Worm (Caenorhabditis elegans): Measurements from ENCODE around the gene byn-1.

byn-1 gene

DNA sequence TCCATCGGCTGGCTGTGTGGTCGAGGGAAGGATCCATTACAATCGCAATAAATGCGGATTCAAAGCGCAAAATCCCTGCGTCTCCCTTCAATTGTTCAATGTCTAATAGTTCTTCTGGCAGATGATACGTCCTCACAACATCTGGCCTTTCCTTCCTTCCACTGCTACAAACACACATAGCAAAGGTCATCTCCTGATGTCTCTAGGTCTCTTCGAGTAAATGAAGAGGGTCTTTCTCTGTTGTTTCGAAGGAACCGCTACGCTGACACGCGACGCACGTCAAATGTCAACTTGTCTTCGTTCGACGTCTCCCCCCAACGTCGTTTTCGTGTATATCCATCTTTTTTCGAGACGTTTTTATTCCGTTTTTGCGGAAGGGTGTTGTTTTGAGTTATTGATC lies 47.1 kb downstream of the byn-1 start (continued):
- peak; percentile 96 for TF ChIP-seq C04F5.9 (tag; optimal IDR thresholded peaks at IDR 0.05)
- TF ChIP-seq ets-5 (GFP tag; IDR thresholded peaks at IDR 0.05) = no peak
- TF ChIP-seq ceh-90 (tag; optimal IDR thresholded peaks at IDR 0.05) = no peak
- TF ChIP-seq mef-2 (tag; optimal IDR thresholded peaks at IDR 0.05) = no peak
- TF ChIP-seq nhr-28 (tag; optimal IDR thresholded peaks at IDR 0.05) = no peak
- TF ChIP-seq ztf-11 (tag; optimal IDR thresholded peaks at IDR 0.05) = peak in 1 of 2 experiments; percentile 58
- no peak for TF ChIP-seq egl-13 (tag; optimal IDR thresholded peaks at IDR 0.05)
- TF ChIP-seq sup-37 (GFP tag; optimal IDR thresholded peaks at IDR 0.05) = no peak
- no peak for TF ChIP-seq unc-98 (GFP tag; IDR thresholded peaks at IDR 0.05)
- TF ChIP-seq aha-1 (tag; optimal IDR thresholded peaks at IDR 0.05) = no peak
- no peak for TF ChIP-seq ces-1 (GFP tag; optimal IDR thresholded peaks at IDR 0.05)
- peak; percentile 80 for TF ChIP-seq unc-62 (GFP tag; optimal IDR thresholded peaks at IDR 0.05)
- TF ChIP-seq nhr-71 (tag; optimal IDR thresholded peaks at IDR 0.05) = peak; percentile 80
- TF ChIP-seq fkh-4 (tag; optimal IDR thresholded peaks at IDR 0.05; ENCODE audit: borderline replicate concordance) = no peak
- TF ChIP-seq lin-15B (tag; optimal IDR thresholded peaks at IDR 0.05) = no peak
- TF ChIP-seq zip-4 (GFP tag; optimal IDR thresholded peaks at IDR 0.05) = no peak
- TF ChIP-seq xbp-1 (tag; optimal IDR thresholded peaks at IDR 0.05) = peak; percentile 20
- TF ChIP-seq fkh-10 (GFP tag; optimal IDR thresholded peaks at IDR 0.05) = no peak
- TF ChIP-seq ceh-82 (tag; optimal IDR thresholded peaks at IDR 0.05) = peak in 1 of 3 experiments; percentile 32
- TF ChIP-seq pag-3 (tag; optimal IDR thresholded peaks at IDR 0.05; ENCODE audit: borderline replicate concordance, insufficient read depth) = no peak
- peak; percentile 55 to 58 (median 55) for TF ChIP-seq dpl-1 (GFP tag; optimal IDR thresholded peaks at IDR 0.05)
- TF ChIP-seq dsc-1 (tag; optimal IDR thresholded peaks at IDR 0.05) = peak; percentile 78
- no peak for TF ChIP-seq mab-9 (GFP tag; IDR thresholded peaks at IDR 0.05)
- no peak for TF ChIP-seq lir-3 (tag; optimal IDR thresholded peaks at IDR 0.05; ENCODE audit: poor library complexity)
- TF ChIP-seq elt-2 (tag; optimal IDR thresholded peaks at IDR 0.05) = no peak
- TF ChIP-seq pqm-1 (tag; optimal IDR thresholded peaks at IDR 0.05) = no peak
- peak; percentile 88 for TF ChIP-seq mep-1 (tag; optimal IDR thresholded peaks at IDR 0.05)
- TF ChIP-seq hlh-17 (GFP tag; optimal IDR thresholded peaks at IDR 0.05; ENCODE audit: borderline replicate concordance) = no peak
- TF ChIP-seq nhr-237 (tag; optimal IDR thresholded peaks at IDR 0.05) = no peak
- TF ChIP-seq lsy-2 (tag; optimal IDR thresholded peaks at IDR 0.05) = peak; percentile 79 to 94
- TF ChIP-seq nhr-11 (tag; optimal IDR thresholded peaks at IDR 0.05) = no peak
- TF ChIP-seq nhr-47 (tag; optimal IDR thresholded peaks at IDR 0.05) = peak; percentile 49
- no peak for TF ChIP-seq isw-1 (GFP tag; IDR thresholded peaks at IDR 0.05)
- no peak for TF ChIP-seq hlh-4 (tag; optimal IDR thresholded peaks at IDR 0.05)
- peak in 1 of 2 experiments; percentile 35 for TF ChIP-seq mdl-1 (tag; optimal IDR thresholded peaks at IDR 0.05)
- no peak for TF ChIP-seq tlp-1 (tag; optimal IDR thresholded peaks at IDR 0.05)
- TF ChIP-seq grh-1 (GFP tag; IDR thresholded peaks at IDR 0.05) = no peak
- TF ChIP-seq ceh-88 (GFP tag; IDR thresholded peaks at IDR 0.05) = no peak
- TF ChIP-seq ceh-63 (GFP tag; optimal IDR thresholded peaks at IDR 0.05) = no peak
- no peak for TF ChIP-seq fkh-8 (tag; optimal IDR thresholded peaks at IDR 0.05)
- TF ChIP-seq fos-1 (tag; optimal IDR thresholded peaks at IDR 0.05) = peak; percentile 34
- peak; percentile 68 for TF ChIP-seq rnt-1 (tag; optimal IDR thresholded peaks at IDR 0.05)
- peak in 1 of 2 experiments; percentile 0 for TF ChIP-seq egl-27 (tag; optimal IDR thresholded peaks at IDR 0.05)
- TF ChIP-seq C16A3.4 (tag; optimal IDR thresholded peaks at IDR 0.05) = peak; percentile 78
- TF ChIP-seq elt-3 (tag; optimal IDR thresholded peaks at IDR 0.05) = peak in 2 of 6 experiments; percentile 17 to 65
- peak; percentile 62 for TF ChIP-seq nhr-19 (GFP tag; conservative IDR thresholded peaks at IDR 0.05)
- peak; percentile 79 for TF ChIP-seq tbx-2 (tag; optimal IDR thresholded peaks at IDR 0.05)

Data from whole organism, L1 larva.